Worm (Caenorhabditis elegans): ENCODE measurements around the gene F28C10.1.

F28C10.1 gene

ce11 chrX:593245-593733 is 50.4 kb downstream of the F28C10.1 start (continued):
- TF ChIP-seq sma-9 (GFP tag; optimal IDR thresholded peaks at IDR 0.05) (peak; percentile 79), sma-9 (tag; optimal IDR thresholded peaks at IDR 0.05) (no peak), nhr-21 (tag; optimal IDR thresholded peaks at IDR 0.05) (peak; percentile 62), ceh-16 (tag; optimal IDR thresholded peaks at IDR 0.05) (peak; percentile 37), nhr-11 (tag; optimal IDR thresholded peaks at IDR 0.05) (no peak), zag-1 (tag; optimal IDR thresholded peaks at IDR 0.05) (peak; percentile 89), nhr-77 (tag; optimal IDR thresholded peaks at IDR 0.05) (no peak), lin-11 (tag; optimal IDR thresholded peaks at IDR 0.05) (peak; percentile 56), F13H6.1 (tag; optimal IDR thresholded peaks at IDR 0.05) (peak; percentile 95), unc-55 (GFP tag; optimal IDR thresholded peaks at IDR 0.05) (peak; percentile 74), egl-27 (tag; optimal IDR thresholded peaks at IDR 0.05) (peak; percentile 63), snpc-4 (tag; optimal IDR thresholded peaks at IDR 0.05) (peak; percentile 54), ztf-4 (tag; optimal IDR thresholded peaks at IDR 0.05) (peak; percentile 72), lsy-2 (tag; optimal IDR thresholded peaks at IDR 0.05) (peak; percentile 61 to 76), mdl-1 (tag; optimal IDR thresholded peaks at IDR 0.05) (peak; percentile 86 to 96), skn-1 (tag; optimal IDR thresholded peaks at IDR 0.05) (no peak), nhr-23 (tag; optimal IDR thresholded peaks at IDR 0.05) (peak; percentile 48), ceh-82 (tag; optimal IDR thresholded peaks at IDR 0.05) (no peak), alr-1 (tag; optimal IDR thresholded peaks at IDR 0.05) (no peak), elt-1 (tag; optimal IDR thresholded peaks at IDR 0.05) (no peak), sma-3 (GFP tag; optimal IDR thresholded peaks at IDR 0.05) (peak; percentile 63)
